Fruit fly (Drosophila melanogaster) S2 (cell line): ENCODE results near the gene X11Lbeta.

Experiments
- CG8478 ChIP-seq: fragments of >200 bp; optimal IDR thresholded peaks from 2 replicates; lab custom pipeline; 2018
- CTCF ChIP-seq, 2 experiments: fragments of >200 bp; optimal IDR thresholded peaks; 2 replicates each; lab custom pipeline; 2018

DNA sequence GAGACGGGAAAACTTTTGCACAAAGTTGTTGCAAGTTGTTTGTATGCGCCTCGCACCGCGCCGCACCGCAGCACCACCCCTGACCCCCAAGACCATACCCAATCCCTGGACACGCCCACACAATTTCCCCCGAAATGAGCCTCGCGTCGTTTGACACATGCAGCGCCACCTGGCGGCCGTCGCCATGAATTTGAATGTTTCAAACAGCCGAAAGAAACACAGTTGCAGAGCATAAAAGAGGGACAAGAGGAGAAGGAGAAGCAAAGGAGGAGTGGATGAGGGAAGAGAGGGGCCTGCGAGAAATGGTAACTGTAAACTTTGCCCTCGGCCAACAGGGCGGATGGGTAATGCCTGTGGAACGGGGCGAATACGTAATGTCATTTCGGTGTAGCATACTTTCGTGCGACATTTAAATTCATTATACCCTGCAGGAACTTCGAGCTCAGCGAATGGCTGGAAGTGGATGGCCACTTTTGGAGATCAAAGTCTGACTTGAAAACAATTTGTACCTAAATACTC lies 14.8 kb downstream of the X11Lbeta start:
- no peak for TF ChIP-seq CG8478 (lab: Kevin White, UChicago)
- TF ChIP-seq CTCF (optimal IDR thresholded peaks at IDR 0.05; lab: Kevin White, UChicago), result peak; percentile 55 to 80
